Worm (Caenorhabditis elegans) whole organism, L1 larva: ENCODE results near the gene cka-2.

Experiments used
- aly-2 ChIP-seq: fragments of 150-350 bp; optimal IDR thresholded peaks from 2 replicates; lab custom pipeline; 2014; ENCODE audit warnings: missing biosample characterization, missing genetic modification characterization
- dpl-1 ChIP-seq, 3 experiments: fragments of 150-350 bp in 2 of 3; sonication (generic microtip) in 1 of 3; optimal IDR thresholded peaks; 2 replicates each; lab custom pipeline; 2014 to 2017; ENCODE audit warnings: missing biosample characterization in 3 of 3, missing genetic modification characterization in 3 of 3, missing genetic modification reagents in 3 of 3
- lsy-2 ChIP-seq, 2 experiments: fragments of 150-350 bp; optimal IDR thresholded peaks; 2 replicates each; lab custom pipeline; 2014; ENCODE audit warnings: missing biosample characterization in 2 of 2, missing genetic modification characterization in 2 of 2
- snpc-4 ChIP-seq: fragments of 150-350 bp; optimal IDR thresholded peaks from 2 replicates; lab custom pipeline; 2014; ENCODE audit warnings: missing biosample characterization, missing genetic modification characterization
- ztf-11 ChIP-seq, 2 experiments: sonication (generic microtip); optimal IDR thresholded peaks; 2 replicates each; lab custom pipeline; 2016 to 2017; ENCODE audit warnings: missing genetic modification characterization in 2 of 2, missing biosample characterization in 1 of 2, missing compliant biosample characterization in 1 of 2

DNA sequence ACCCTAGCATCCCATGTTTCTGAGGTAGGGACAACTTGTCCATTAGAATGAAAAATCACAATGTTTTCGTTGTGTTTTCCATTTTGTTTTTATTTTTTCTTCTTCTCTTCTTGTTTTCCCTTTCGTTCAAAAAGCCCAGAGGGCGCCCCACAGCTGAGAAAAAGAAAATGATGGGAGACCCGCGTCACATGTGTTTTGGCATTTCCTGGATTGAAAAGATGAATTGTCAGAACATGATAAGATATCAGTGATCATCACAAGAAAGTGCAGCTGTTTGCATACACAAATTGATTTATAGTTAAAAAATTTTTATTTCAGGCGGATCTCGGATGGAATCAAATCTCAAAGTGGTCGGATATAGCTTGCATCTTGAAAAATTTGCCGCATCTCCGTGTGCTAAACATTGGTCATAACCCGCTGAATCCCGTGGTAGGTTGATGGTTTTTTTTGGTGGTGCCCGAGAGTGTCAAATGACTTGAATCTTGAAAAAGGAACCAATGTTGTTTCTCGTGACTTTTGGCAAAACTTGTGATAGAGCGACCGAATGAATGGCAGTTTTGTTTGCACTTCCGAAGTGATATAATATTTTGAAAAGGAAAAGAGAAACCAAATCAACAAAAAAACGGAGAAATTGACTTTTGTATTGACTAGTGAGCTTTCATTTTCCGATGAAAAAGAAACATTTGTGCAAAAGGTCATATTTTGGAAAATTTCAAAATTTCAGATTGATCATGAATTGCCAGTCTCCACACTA, 19.6 kb upstream of the cka-2 start:
- TF ChIP-seq dpl-1 (GFP tag; optimal IDR thresholded peaks at IDR 0.05; lab: Kevin White, UChicago) (no peak), aly-2 (no peak), lsy-2 (tag; optimal IDR thresholded peaks at IDR 0.05; lab: Kevin White, UChicago) (peak in 1 of 2 experiments; percentile 9), ztf-11 (tag; optimal IDR thresholded peaks at IDR 0.05; lab: Kevin White, UChicago) (no peak), snpc-4 (no peak)
